Fruit fly (Drosophila melanogaster) ovary, adult (tissue): ENCODE data around the gene CG13876.
A peak's percentile ranks its signal among the peaks of the same experiment; 100 is the strongest.

ENCODE experiments used
- CG17801 ChIP-seq: fragments of 200-800 bp; optimal IDR thresholded peaks from 2 replicates; lab custom pipeline; 2019; ENCODE audit warnings: missing biosample characterization, mild to moderate bottlenecking, missing genetic modification characterization, moderate library complexity; ENCODE audit not compliant: partially characterized antibody

The CG13876 gene

dm6 chr3L:205723-206284, at the start of gene CG13876, which contains the start of gene Gk1:
Gene CG13876, plus strand, starts transcription at chr3L:206134.
Gene Gk1, minus strand, starts transcription at chr3L:205844.
- TF ChIP-seq CG17801 (GFP tag; lab: Kevin White, UChicago): peak; percentile 99

- TF ChIP-seq CG17801 (GFP tag; lab: Kevin White, UChicago): peak; percentile 22
Observed at dm6 chr3L:156591-157303, 49.2 kb upstream of the CG13876 start.

DNA sequence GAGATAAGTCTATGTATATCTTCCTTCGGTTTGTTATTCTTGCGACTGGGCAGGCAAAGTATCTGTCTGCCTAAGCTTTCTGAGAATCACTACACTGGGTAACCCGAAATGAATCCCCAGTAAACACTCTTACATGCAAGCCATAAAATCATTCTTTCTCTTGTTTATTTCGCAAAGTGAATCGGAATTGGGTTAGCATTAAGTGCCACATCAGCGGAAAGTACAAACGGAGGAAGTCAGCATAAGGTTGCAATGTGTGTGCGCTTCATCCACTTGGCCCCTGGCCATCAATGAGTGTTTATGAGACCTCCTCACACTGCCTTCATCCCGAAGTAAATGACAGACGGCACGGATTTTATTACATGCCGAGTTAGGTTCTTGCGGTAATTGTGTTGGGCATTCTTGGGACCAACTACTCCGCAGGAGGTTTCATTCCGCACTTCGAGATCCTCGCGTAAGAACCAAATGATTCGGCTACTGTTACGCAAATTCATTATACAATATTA, 48.2 kb upstream of the CG13876 start:
- TF ChIP-seq CG17801 (GFP tag; lab: Kevin White, UChicago): no peak

- no peak for TF ChIP-seq CG17801 (GFP tag; lab: Kevin White, UChicago)
Observed at dm6 chr3L:159406-160084, 46.4 kb upstream of the CG13876 start.

dm6 chr3L:160446-161094, 45.4 kb upstream of the CG13876 start:
- TF ChIP-seq CG17801 (GFP tag; lab: Kevin White, UChicago): peak; percentile 34

DNA sequence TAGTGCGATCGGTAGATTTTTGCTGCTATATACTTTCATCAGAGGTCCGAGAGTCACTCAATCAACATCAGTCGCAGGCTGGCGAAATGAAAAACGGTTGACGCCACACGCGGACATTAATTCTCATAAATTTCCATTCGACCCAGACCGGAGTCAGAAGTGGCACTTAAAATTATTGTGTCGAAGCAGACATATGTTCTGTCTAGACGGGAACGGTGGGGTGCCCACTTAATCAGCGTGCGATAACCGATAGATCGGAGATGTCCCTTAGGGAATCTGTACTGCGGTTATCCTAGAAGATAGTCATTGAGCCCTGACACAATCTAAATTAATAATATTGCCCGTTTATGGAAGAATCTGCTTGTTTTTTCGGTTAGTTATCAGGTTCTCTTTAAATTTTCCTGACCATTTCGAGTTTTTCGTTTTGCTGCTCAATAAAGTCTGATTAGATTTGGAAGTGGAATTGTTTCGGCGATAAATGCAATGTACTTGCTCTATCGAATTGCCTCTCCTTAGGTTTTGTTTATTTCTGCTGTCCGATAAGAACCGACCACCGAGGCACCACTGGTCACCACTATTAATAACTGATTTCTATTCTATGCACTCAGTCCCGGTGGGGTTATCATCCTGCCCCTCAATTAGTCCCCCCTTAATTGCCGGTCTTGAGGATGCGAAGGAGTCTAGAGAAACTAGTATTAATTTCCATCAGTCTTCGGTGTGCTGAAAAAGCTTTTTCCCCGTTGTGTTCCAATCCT, 43.9 kb upstream of the CG13876 start:
- TF ChIP-seq CG17801 (GFP tag; lab: Kevin White, UChicago): no peak

dm6 chr3L:165981-166788, 39.7 kb upstream of the CG13876 start:
- TF ChIP-seq CG17801 (GFP tag; lab: Kevin White, UChicago): no peak

dm6 chr3L:166789-167132, 39.2 kb upstream of the CG13876 start:
- TF ChIP-seq CG17801 (GFP tag; lab: Kevin White, UChicago): no peak

- TF ChIP-seq CG17801 (GFP tag; lab: Kevin White, UChicago): no peak
Observed at dm6 chr3L:171729-172128, 34.2 kb upstream of the CG13876 start.

DNA sequence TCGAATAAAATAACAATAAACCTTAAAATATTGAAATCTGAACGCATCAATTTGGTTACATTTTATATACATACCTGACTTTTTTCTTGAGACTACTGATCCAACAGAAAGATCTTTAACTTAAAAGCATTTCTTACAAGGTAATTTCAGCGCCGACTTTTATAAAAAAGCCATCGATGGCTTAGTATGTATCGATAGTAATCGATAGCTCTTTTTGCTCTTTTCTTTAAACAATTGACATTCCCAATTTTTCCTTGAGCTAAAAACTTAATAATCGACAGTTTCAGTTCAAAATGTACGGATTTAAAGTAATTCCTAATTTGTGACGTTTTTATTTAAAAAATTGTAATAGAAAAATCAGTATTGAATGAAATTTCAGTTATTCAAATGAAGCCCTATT, 31.4 kb upstream of the CG13876 start:
- no peak for TF ChIP-seq CG17801 (GFP tag; lab: Kevin White, UChicago)

DNA sequence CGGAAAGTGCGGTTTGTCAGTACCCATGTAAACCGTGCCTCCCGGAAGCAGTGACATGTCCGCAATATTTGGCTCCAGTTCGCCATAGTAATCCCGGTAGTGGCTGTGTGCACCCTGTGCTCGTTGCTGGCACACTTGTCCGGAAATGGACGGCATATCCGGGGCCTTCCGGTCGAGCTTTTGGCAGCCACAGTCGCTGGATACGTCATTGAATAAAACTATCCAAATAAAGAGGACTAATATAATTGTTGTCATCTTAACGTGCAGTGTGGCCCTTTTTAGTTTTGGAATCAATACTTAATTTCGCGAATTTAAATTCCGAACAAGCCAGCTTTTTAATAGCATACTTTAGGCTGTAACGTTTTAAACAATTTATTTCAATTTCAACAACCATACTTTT, 30.0 kb upstream of the CG13876 start, which contains the start of gene CG7049:
Gene CG7049, minus strand, starts transcription at position 280 of the 400 bp plus-strand sequence.
- TF ChIP-seq CG17801 (GFP tag; lab: Kevin White, UChicago): peak; percentile 43

DNA sequence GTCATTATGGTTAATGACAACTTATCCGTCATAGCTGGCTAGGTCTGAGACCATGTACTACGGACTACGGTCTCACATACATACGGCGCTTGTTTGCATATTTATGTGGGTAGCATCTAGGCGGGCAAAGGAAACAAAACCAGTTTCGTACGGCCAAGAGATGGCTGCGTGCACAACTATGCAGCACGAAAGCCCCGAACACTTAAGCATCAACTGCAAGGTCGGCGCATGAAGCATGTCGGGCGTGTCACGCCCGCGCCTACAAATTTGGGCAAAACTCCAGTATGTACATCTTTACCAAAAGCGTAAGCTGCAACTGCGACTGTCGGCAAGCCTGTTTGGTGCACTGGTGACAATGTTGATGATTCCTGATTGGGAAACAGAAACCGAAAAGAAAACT, 28.0 kb upstream of the CG13876 start:
- TF ChIP-seq CG17801 (GFP tag; lab: Kevin White, UChicago): no peak

- no peak for TF ChIP-seq CG17801 (GFP tag; lab: Kevin White, UChicago)
Observed at dm6 chr3L:178445-178844, 27.5 kb upstream of the CG13876 start.
